Fruit fly (Drosophila melanogaster) S2 (cell line): ENCODE results near the gene CG3534.

Source experiments
- CG8478 ChIP-seq: fragments of >200 bp; optimal IDR thresholded peaks from 2 replicates; lab custom pipeline; 2018
- CTCF ChIP-seq, 2 experiments: fragments of >200 bp; optimal IDR thresholded peaks; 2 replicates each; lab custom pipeline; 2018

DNA sequence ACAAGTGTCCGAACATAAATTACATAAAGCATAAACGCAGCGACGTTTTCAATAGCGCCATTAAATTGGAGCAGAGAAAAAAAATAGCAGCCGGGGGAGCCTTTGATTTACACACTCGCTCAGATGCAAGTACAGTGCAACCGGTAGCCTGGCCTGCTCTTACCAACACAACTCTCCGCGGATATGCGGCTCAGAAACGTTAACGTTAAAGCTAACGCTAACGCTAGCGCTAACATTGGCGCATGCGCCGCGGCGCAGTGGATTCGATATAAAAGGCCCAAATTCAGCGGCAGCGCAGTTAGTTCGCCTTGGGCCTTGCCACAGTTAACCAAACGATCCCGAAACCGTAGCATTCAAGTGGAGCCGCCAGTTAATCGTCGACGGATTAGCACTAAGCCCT lies 18.0 kb downstream of the CG3534 start, which contains the start of gene Pxd:
- TF ChIP-seq CG8478 (lab: Kevin White, UChicago), result no peak
- no peak for TF ChIP-seq CTCF (optimal IDR thresholded peaks at IDR 0.05; lab: Kevin White, UChicago)
